Worm (Caenorhabditis elegans) whole organism, L4 larva: ENCODE data around the gene nlp-80.
A peak's percentile ranks its signal among the peaks of the same experiment; 100 is the strongest.

ENCODE experiments used
- ZK546.5 ChIP-seq, 2 experiments: sonication (generic microtip); optimal IDR thresholded peaks; 2 replicates each; lab custom pipeline; 2017; ENCODE audit warnings: missing biosample characterization in 2 of 2, missing genetic modification characterization in 2 of 2
- aly-2 ChIP-seq: sonication (generic microtip); optimal IDR thresholded peaks from 2 replicates; lab custom pipeline; 2018; ENCODE audit warnings: missing biosample characterization, missing genetic modification characterization
- nhr-42 ChIP-seq: fragments of 200-800 bp; sonication (Bioruptor generic); IDR thresholded peaks from 2 replicates; pipeline ENCODE4 v1.3.6; 2022; ENCODE audit warnings: missing genetic modification characterization, missing compliant biosample characterization
- pha-4 ChIP-seq, 2 experiments: fragments of 150-350 bp in 1 of 2; fragments of 200-800 bp in 1 of 2; sonication (Bioruptor generic) in 1 of 2; IDR thresholded peaks in 1 of 2; optimal IDR thresholded peaks in 1 of 2; 2 replicates each; pipeline versions ENCODE4 v1.3.6 to Lab custom; 2014 to 2022; ENCODE audit warnings: missing genetic modification characterization in 2 of 2, missing genetic modification reagents in 2 of 2, missing biosample characterization in 1 of 2, missing compliant biosample characterization in 1 of 2
- pqm-1 ChIP-seq: sonication (generic microtip); optimal IDR thresholded peaks from 2 replicates; lab custom pipeline; 2017; ENCODE audit warnings: missing biosample characterization, missing genetic modification characterization
- sdz-12 ChIP-seq: fragments of 200-800 bp; sonication (Bioruptor generic); optimal IDR thresholded peaks from 2 replicates; lab custom pipeline; 2018; ENCODE audit warnings: mild to moderate bottlenecking, missing genetic modification characterization, missing compliant biosample characterization
- snpc-4 ChIP-seq: fragments of 150-350 bp; optimal IDR thresholded peaks from 2 replicates; lab custom pipeline; 2014; ENCODE audit warnings: missing biosample characterization, missing genetic modification characterization
- unc-130 ChIP-seq: sonication (generic microtip); optimal IDR thresholded peaks from 2 replicates; lab custom pipeline; 2016; ENCODE audit warnings: missing genetic modification reagents, missing genetic modification characterization, missing compliant biosample characterization

- TF ChIP-seq pha-4 (GFP tag; IDR thresholded peaks at IDR 0.05; lab: Robert Waterston, UW) (no peak), pha-4 (tag; optimal IDR thresholded peaks at IDR 0.05; lab: Kevin White, UChicago) (peak; percentile 2), ZK546.5 (tag; optimal IDR thresholded peaks at IDR 0.05; lab: Kevin White, UChicago) (no peak), snpc-4 (no peak), sdz-12 (GFP tag; lab: Kevin White, UChicago) (no peak), aly-2 (tag; lab: Kevin White, UChicago) (no peak), pqm-1 (tag; lab: Kevin White, UChicago) (peak; percentile 94), nhr-42 (GFP tag; lab: Robert Waterston, UW) (0 out of 2 replicates have a peak, but pooled peaks have one; percentile 5), unc-130 (no peak)
Observed at ce11 chrV:11069277-11069676, 3.9 kb upstream of the nlp-80 start, which contains the start of gene T04C12.8.
